Worm (Caenorhabditis elegans): ENCODE data around the gene R10H10.7.

DNA sequence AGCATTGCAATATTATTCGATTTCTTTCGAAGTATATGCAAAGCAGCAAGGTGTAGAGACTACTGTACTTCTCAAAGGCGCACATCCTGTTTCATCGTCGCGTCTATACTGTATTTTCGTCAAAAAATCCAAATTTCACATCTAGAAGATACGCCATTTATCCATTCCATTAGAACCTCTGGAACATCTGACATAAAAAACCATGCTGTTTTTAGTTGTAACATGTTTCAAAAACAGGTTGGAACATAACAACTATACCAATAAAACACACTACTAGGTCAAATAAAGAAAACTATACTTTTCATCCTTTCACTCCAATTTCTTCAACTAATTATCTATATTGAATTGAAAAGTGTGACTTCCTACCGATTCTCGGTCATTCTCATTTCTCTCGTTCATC is 53.4 kb downstream of the R10H10.7 start, which contains the start of gene ugt-59:
- TF ChIP-seq unc-62 (GFP tag; optimal IDR thresholded peaks at IDR 0.05 in 1 of 2) = no peak
- no peak for TF ChIP-seq unc-62 (tag; optimal IDR thresholded peaks at IDR 0.05)
- no peak for TF ChIP-seq nhr-237 (tag; optimal IDR thresholded peaks at IDR 0.05)
